Fruit fly (Drosophila melanogaster): ENCODE measurements around the gene Syx5.

The Syx5 gene

dm6 chr2L:16352585-16353580 lies 45.7 kb downstream of the Syx5 start, which contains the start of the genes Hyls1, chif and CG4455:
Gene Hyls1, minus strand, starts transcription at chr2L:16352628.
Gene chif, minus strand, starts transcription at chr2L:16352628.
Gene CG4455, plus strand, starts transcription at chr2L:16352934.
- TF ChIP-seq CTCF (optimal IDR thresholded peaks at IDR 0.05) (peak in 1 of 2 experiments; percentile 11), CG8478 (optimal IDR thresholded peaks at IDR 0.05) (no peak)

dm6 chr2L:16353765-16354164 lies 46.6 kb downstream of the Syx5 start:
- no peak for TF ChIP-seq CG8478 (optimal IDR thresholded peaks at IDR 0.05)
- no peak for TF ChIP-seq CTCF (optimal IDR thresholded peaks at IDR 0.05)

- TF ChIP-seq CTCF (optimal IDR thresholded peaks at IDR 0.05), result no peak
Observed at dm6 chr2L:16356249-16357025, 49.3 kb downstream of the Syx5 start, which contains the start of gene CaBP1. Gene CaBP1, minus strand, starts transcription at chr2L:16356735.

- no peak for TF ChIP-seq CTCF (optimal IDR thresholded peaks at IDR 0.05)
- no peak for TF ChIP-seq CG8478 (optimal IDR thresholded peaks at IDR 0.05)
Observed at dm6 chr2L:16357865-16358264, 50.7 kb downstream of the Syx5 start.

All from S2 (cell line).